Worm (Caenorhabditis elegans) whole organism, L3 larva: ENCODE data around the gene fbxb-79.

ENCODE experiments used
- R02D3.7 ChIP-seq: fragments of 150-350 bp; optimal IDR thresholded peaks from 2 replicates; lab custom pipeline; 2014; ENCODE audit warnings: missing biosample characterization, missing genetic modification characterization
- ZK546.5 ChIP-seq: sonication (generic microtip); optimal IDR thresholded peaks from 2 replicates; lab custom pipeline; 2017; ENCODE audit warnings: missing biosample characterization, missing genetic modification characterization
- ama-1 ChIP-seq: fragments of 150-350 bp; optimal IDR thresholded peaks from 2 replicates; lab custom pipeline; 2018
- ceh-16 ChIP-seq: sonication (generic microtip); optimal IDR thresholded peaks from 2 replicates; lab custom pipeline; 2017; ENCODE audit warnings: missing biosample characterization, missing genetic modification characterization
- ceh-28 ChIP-seq: fragments of 150-350 bp; optimal IDR thresholded peaks from 2 replicates; lab custom pipeline; 2014; ENCODE audit warnings: missing biosample characterization, missing genetic modification reagents, missing genetic modification characterization
- ceh-82 ChIP-seq: fragments of 150-350 bp; optimal IDR thresholded peaks from 2 replicates; lab custom pipeline; 2014; ENCODE audit warnings: missing biosample characterization, missing genetic modification characterization
- egl-27 ChIP-seq: sonication (generic microtip); optimal IDR thresholded peaks from 4 replicates; lab custom pipeline; 2017; ENCODE audit warnings: missing biosample characterization, missing genetic modification reagents, missing genetic modification characterization
- elt-1 ChIP-seq: fragments of 150-350 bp; optimal IDR thresholded peaks from 2 replicates; lab custom pipeline; 2014; ENCODE audit warnings: missing biosample characterization, missing genetic modification characterization
- elt-2 ChIP-seq: sonication (generic microtip); optimal IDR thresholded peaks from 2 replicates; lab custom pipeline; 2016; ENCODE audit warnings: missing genetic modification reagents, mild to moderate bottlenecking, missing genetic modification characterization, missing compliant biosample characterization
- elt-3 ChIP-seq, 3 experiments: fragments of 150-350 bp in 1 of 3; sonication (generic microtip) in 2 of 3; optimal IDR thresholded peaks; 2 replicates in 2 of 3; 4 replicates in 1 of 3; lab custom pipeline; 2014 to 2017; ENCODE audit warnings: missing biosample characterization in 3 of 3, missing genetic modification characterization in 3 of 3
- eor-1 ChIP-seq, 2 experiments: fragments of 150-350 bp; optimal IDR thresholded peaks; 2 replicates each; lab custom pipeline; 2014 to 2018; ENCODE audit warnings: missing biosample characterization in 2 of 2, missing genetic modification characterization in 2 of 2
- fkh-10 ChIP-seq: sonication (generic microtip); optimal IDR thresholded peaks from 2 replicates; lab custom pipeline; 2017; ENCODE audit warnings: missing biosample characterization, missing genetic modification reagents, missing genetic modification characterization
- fkh-2 ChIP-seq: fragments of 150-350 bp; optimal IDR thresholded peaks from 2 replicates; lab custom pipeline; 2014; ENCODE audit warnings: missing biosample characterization, missing genetic modification reagents, missing genetic modification characterization
- hmg-11 ChIP-seq: sonication (generic microtip); optimal IDR thresholded peaks from 2 replicates; lab custom pipeline; 2016; ENCODE audit warnings: missing genetic modification characterization, missing compliant biosample characterization
- jun-1 ChIP-seq: fragments of 150-350 bp; optimal IDR thresholded peaks from 2 replicates; lab custom pipeline; 2014; ENCODE audit warnings: missing biosample characterization, missing genetic modification reagents, missing genetic modification characterization
- lin-39 ChIP-seq: fragments of 150-350 bp; optimal IDR thresholded peaks from 2 replicates; lab custom pipeline; 2018; ENCODE audit warnings: missing biosample characterization, missing genetic modification reagents, missing genetic modification characterization
- lsy-12 ChIP-seq: sonication (generic microtip); optimal IDR thresholded peaks from 2 replicates; lab custom pipeline; 2016; ENCODE audit warnings: mild to moderate bottlenecking, missing genetic modification characterization, missing compliant biosample characterization
- mdl-1 ChIP-seq: fragments of 150-350 bp; optimal IDR thresholded peaks from 2 replicates; lab custom pipeline; 2014; ENCODE audit warnings: missing biosample characterization, missing genetic modification characterization
- mml-1 ChIP-seq: fragments of 150-350 bp; sonication (generic microtip); optimal IDR thresholded peaks from 3 replicates; lab custom pipeline; 2014; ENCODE audit warnings: missing biosample characterization, missing genetic modification characterization
- nfya-1 ChIP-seq: sonication (generic microtip); optimal IDR thresholded peaks from 2 replicates; lab custom pipeline; 2017; ENCODE audit warnings: missing genetic modification characterization, mild to moderate bottlenecking, missing compliant biosample characterization, antibody characterized with exemption, moderate library complexity; ENCODE audit not compliant: insufficient read depth
- nhr-11 ChIP-seq: fragments of 150-350 bp; optimal IDR thresholded peaks from 2 replicates; lab custom pipeline; 2014; ENCODE audit warnings: missing biosample characterization, missing genetic modification characterization
- nhr-12 ChIP-seq: fragments of 150-350 bp; optimal IDR thresholded peaks from 2 replicates; lab custom pipeline; 2014; ENCODE audit warnings: missing biosample characterization, missing genetic modification characterization
- nhr-23 ChIP-seq: fragments of 150-350 bp; optimal IDR thresholded peaks from 2 replicates; lab custom pipeline; 2014; ENCODE audit warnings: missing biosample characterization, missing genetic modification reagents, missing genetic modification characterization
- nhr-25 ChIP-seq: sonication (generic microtip); optimal IDR thresholded peaks from 2 replicates; lab custom pipeline; 2017; ENCODE audit warnings: missing biosample characterization, missing genetic modification characterization
- nhr-28 ChIP-seq: fragments of 150-350 bp; optimal IDR thresholded peaks from 2 replicates; lab custom pipeline; 2014; ENCODE audit warnings: missing biosample characterization, missing genetic modification characterization
- nhr-43 ChIP-seq: sonication (generic microtip); optimal IDR thresholded peaks from 2 replicates; lab custom pipeline; 2016; ENCODE audit warnings: mild to moderate bottlenecking, missing genetic modification characterization, missing compliant biosample characterization; ENCODE audit not compliant: poor library complexity, severe bottlenecking
- nhr-67 ChIP-seq: fragments of 150-350 bp; optimal IDR thresholded peaks from 2 replicates; lab custom pipeline; 2014; ENCODE audit warnings: missing biosample characterization, missing genetic modification characterization
- nhr-76 ChIP-seq: fragments of 150-350 bp; sonication (generic microtip); optimal IDR thresholded peaks from 5 replicates; lab custom pipeline; 2014; ENCODE audit warnings: missing biosample characterization, missing genetic modification characterization
- pqm-1 ChIP-seq: fragments of 150-350 bp; optimal IDR thresholded peaks from 2 replicates; lab custom pipeline; 2017; ENCODE audit warnings: missing biosample characterization, missing genetic modification characterization, inconsistent platforms
- skn-1 ChIP-seq: fragments of 150-350 bp; optimal IDR thresholded peaks from 2 replicates; lab custom pipeline; 2014; ENCODE audit warnings: missing biosample characterization, missing genetic modification characterization
- snpc-4 ChIP-seq: fragments of 150-350 bp; optimal IDR thresholded peaks from 2 replicates; lab custom pipeline; 2014; ENCODE audit warnings: missing biosample characterization, missing genetic modification characterization
- tbx-2 ChIP-seq: sonication (generic microtip); optimal IDR thresholded peaks from 2 replicates; lab custom pipeline; 2016; ENCODE audit warnings: mild to moderate bottlenecking, missing genetic modification characterization, missing compliant biosample characterization
- unc-39 ChIP-seq: sonication (generic microtip); optimal IDR thresholded peaks from 4 replicates; lab custom pipeline; 2017; ENCODE audit warnings: missing biosample characterization, missing genetic modification characterization
- ztf-4 ChIP-seq: fragments of 150-350 bp; optimal IDR thresholded peaks from 2 replicates; lab custom pipeline; 2014; ENCODE audit warnings: missing biosample characterization, missing genetic modification characterization

fbxb-79 gene

DNA sequence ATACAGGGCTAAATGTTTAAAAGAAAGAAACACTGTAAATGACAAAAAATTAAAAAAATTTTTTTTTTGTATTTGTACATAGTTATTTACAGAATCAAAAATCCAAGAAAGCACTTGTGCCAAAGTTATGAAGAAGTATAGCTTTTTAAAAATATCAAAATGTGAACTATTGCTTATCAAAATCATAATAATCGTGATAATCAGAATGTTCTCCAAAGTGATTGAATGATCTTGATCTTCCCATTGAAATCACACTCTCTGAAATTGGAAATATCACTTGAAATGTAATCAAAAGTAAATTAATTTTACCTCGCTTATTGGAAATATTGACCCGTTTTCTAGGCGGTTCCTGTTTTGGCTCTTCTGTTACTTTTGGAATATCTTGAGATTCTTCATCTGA, 37.2 kb upstream of the fbxb-79 start:
- no peak for TF ChIP-seq nhr-76 (tag; lab: Kevin White, UChicago)
- TF ChIP-seq skn-1 (tag; lab: Kevin White, UChicago): no peak
- TF ChIP-seq fkh-2 (tag; lab: Kevin White, UChicago): no peak
- no peak for TF ChIP-seq ama-1 (lab: Kevin White, UChicago)
- peak; percentile 1 for TF ChIP-seq nhr-25 (tag; lab: Kevin White, UChicago)
- TF ChIP-seq R02D3.7 (tag; lab: Kevin White, UChicago): peak; percentile 15
- TF ChIP-seq snpc-4 (tag; lab: Kevin White, UChicago): no peak
- TF ChIP-seq nhr-28 (tag; lab: Kevin White, UChicago): no peak
- TF ChIP-seq nhr-43 (tag; lab: Kevin White, UChicago): peak; percentile 29
- no peak for TF ChIP-seq pqm-1 (tag; lab: Kevin White, UChicago)
- no peak for TF ChIP-seq mml-1 (tag; lab: Kevin White, UChicago)
- no peak for TF ChIP-seq eor-1 (tag; optimal IDR thresholded peaks at IDR 0.05; lab: Kevin White, UChicago)
- no peak for TF ChIP-seq ZK546.5 (tag; lab: Kevin White, UChicago)
- no peak for TF ChIP-seq ceh-16 (tag; lab: Kevin White, UChicago)
- TF ChIP-seq unc-39 (tag; lab: Kevin White, UChicago): no peak
- no peak for TF ChIP-seq nhr-23 (tag; lab: Kevin White, UChicago)
- TF ChIP-seq ztf-4: no peak
- TF ChIP-seq elt-2: no peak
- peak in 1 of 3 experiments; percentile 51 for TF ChIP-seq elt-3 (tag; optimal IDR thresholded peaks at IDR 0.05; lab: Kevin White, UChicago)
- no peak for TF ChIP-seq tbx-2 (tag; lab: Kevin White, UChicago)

DNA sequence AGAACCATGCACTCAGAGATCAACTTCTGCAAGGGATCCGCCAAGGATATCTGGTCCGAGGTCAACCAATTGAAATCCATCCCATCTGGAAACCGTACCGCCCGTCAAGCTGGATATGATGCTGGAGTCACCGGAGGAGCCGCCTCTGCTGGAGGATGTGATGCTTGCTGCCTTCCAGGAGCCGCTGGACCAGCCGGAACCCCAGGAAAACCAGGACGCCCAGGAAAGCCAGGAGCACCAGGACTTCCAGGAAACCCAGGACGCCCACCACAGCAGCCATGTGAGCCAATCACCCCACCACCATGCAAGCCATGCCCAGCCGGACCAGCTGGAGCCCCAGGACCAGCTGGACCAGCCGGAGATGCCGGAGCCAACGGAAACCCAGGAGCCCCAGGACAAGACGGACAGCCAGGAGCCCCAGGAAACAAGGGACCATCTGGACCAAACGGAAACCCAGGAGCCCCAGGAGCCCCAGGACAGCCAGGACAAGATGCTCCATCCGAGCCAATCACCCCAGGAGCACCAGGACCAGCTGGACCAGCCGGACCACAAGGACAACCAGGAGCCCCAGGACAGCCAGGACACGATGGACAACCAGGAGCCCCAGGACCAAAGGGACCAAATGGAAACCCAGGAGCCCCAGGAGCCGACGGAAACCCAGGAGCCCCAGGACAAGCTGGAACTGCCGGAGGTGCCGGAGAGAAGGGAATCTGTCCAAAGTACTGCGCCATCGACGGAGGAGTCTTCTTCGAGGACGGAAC, 36.6 kb upstream of the fbxb-79 start:
- TF ChIP-seq nhr-43 (tag; lab: Kevin White, UChicago): peak; percentile 51

DNA sequence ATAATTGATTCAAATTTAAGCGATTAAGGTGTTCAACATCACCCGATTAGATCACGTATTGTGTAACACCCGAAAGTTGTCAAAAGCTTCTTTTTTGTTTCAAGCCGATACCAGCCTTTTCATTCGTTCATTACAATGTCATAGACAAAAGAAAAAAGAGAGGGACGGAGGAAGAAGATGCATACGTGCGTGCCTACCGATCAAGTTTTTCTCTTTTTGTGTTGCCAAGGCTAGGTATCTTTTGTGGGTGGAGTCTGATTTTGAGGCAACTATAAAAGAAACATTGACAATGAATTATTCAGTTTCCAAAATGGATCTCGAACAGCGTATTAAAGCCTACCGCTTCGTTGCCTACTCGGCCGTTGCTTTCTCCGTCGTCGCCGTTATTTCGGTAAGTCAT, 35.9 kb upstream of the fbxb-79 start, which contains the start of gene col-125:
col-125 (plus strand) TSS at position 301 of the 400 bp plus-strand sequence.
- peak; percentile 70 for TF ChIP-seq nhr-25 (tag; lab: Kevin White, UChicago)
- peak; percentile 21 for TF ChIP-seq nfya-1 (tag; lab: Kevin White, UChicago)
- TF ChIP-seq eor-1 (tag; optimal IDR thresholded peaks at IDR 0.05; lab: Kevin White, UChicago): no peak

DNA sequence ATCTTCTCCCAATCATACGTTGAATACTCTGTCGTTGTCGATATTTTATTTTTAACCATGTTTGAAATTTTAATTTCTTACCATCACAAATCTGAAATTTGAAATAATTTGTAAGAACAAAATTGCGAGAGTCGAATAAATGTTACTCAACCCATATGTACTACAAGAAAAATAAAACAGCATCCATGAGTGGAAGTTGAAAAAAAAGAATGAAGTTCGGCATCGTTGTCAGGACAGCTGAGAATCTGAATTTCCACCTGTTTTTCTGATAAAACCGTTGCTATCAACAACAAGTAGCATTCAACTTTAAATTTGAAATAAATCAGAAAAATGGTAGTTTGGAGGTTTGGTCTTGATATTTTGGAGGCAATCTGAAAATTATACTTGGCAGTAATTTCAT, 34.6 kb upstream of the fbxb-79 start, which contains the start of gene C29F4.3:
C29F4.3 (minus strand) TSS at position 101 of the 400 bp plus-strand sequence.
- TF ChIP-seq egl-27 (no peak), fkh-10 (GFP tag; lab: Kevin White, UChicago) (no peak), ceh-82 (tag; lab: Kevin White, UChicago) (no peak), mml-1 (tag; lab: Kevin White, UChicago) (no peak), ceh-28 (tag; lab: Kevin White, UChicago) (no peak), tbx-2 (tag; lab: Kevin White, UChicago) (no peak), nhr-12 (tag; lab: Kevin White, UChicago) (no peak), elt-2 (no peak), nhr-11 (no peak), nhr-67 (tag; lab: Kevin White, UChicago) (no peak), elt-1 (tag; lab: Kevin White, UChicago) (no peak), nhr-43 (tag; lab: Kevin White, UChicago) (no peak), mdl-1 (no peak)

DNA sequence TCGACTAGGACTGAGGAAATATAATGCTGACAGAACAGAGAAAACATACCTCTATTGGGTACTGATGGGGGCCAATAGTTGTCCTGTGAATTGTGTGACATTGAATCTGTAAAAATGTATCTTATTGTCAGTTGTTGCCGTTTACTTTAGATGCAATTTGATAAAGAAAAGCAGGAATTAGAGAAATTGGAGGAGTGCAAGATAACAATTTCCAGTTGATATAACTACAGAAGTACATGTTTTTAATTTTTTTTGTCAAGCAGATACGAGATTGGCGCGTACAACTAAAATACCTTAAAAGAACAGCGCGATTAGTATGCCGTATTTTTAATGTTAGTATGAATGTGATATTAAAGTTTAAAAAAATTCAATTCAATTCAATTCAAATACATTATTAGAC, 28.7 kb upstream of the fbxb-79 start, which contains the start of gene zip-6:
zip-6 (minus strand) TSS at position 101 of the 400 bp plus-strand sequence.
- TF ChIP-seq nfya-1 (tag; lab: Kevin White, UChicago): no peak
- TF ChIP-seq nhr-76 (tag; lab: Kevin White, UChicago): no peak
- TF ChIP-seq nhr-23 (tag; lab: Kevin White, UChicago): no peak
- no peak for TF ChIP-seq ama-1 (lab: Kevin White, UChicago)
- TF ChIP-seq jun-1 (tag; lab: Kevin White, UChicago): no peak
- no peak for TF ChIP-seq R02D3.7 (tag; lab: Kevin White, UChicago)
- TF ChIP-seq fkh-10 (GFP tag; lab: Kevin White, UChicago): no peak
- TF ChIP-seq lin-39 (tag; lab: Kevin White, UChicago): no peak
- TF ChIP-seq ceh-82 (tag; lab: Kevin White, UChicago): no peak
- TF ChIP-seq hmg-11 (tag; lab: Kevin White, UChicago): no peak
- TF ChIP-seq lsy-12 (tag; lab: Kevin White, UChicago): no peak
- no peak for TF ChIP-seq nhr-12 (tag; lab: Kevin White, UChicago)
- TF ChIP-seq, all 47 proteins: peak for 0
